Fruit fly (Drosophila melanogaster) whole organism, embryonic: Measurements from ENCODE around the gene tws.

Experiments used
- Antp ChIP-seq: fragments of 200-800 bp; sonication (Bioruptor generic); optimal IDR thresholded peaks from 3 replicates; lab custom pipeline; 2016; ENCODE audit warnings: missing biosample characterization, missing genetic modification characterization
- C15 ChIP-seq: fragments of 200-800 bp; sonication (Bioruptor generic); IDR thresholded peaks from 3 replicates; pipeline ENCODE4 v1.3.6; 2022; ENCODE audit warnings: missing biosample characterization, missing genetic modification characterization
- CG10543 ChIP-seq: fragments of 200-800 bp; sonication (Bioruptor generic); optimal IDR thresholded peaks from 3 replicates; lab custom pipeline; 2017; ENCODE audit warnings: missing biosample characterization, mild to moderate bottlenecking, missing genetic modification characterization, moderate library complexity
- CG10959 ChIP-seq: fragments of 200-800 bp; sonication (Bioruptor generic); IDR thresholded peaks from 2 replicates; pipeline ENCODE4 v1.3.6; 2022; ENCODE audit warnings: missing biosample characterization, missing genetic modification characterization
- CG10979 ChIP-seq: fragments of 200-800 bp; sonication (Bioruptor generic); optimal IDR thresholded peaks from 2 replicates; lab custom pipeline; 2018; ENCODE audit warnings: missing biosample characterization, mild to moderate bottlenecking, missing genetic modification characterization, moderate library complexity
- CG11696 ChIP-seq: fragments of 200-800 bp; sonication (Bioruptor generic); IDR thresholded peaks from 2 replicates; pipeline ENCODE4 v1.3.6; 2022; ENCODE audit warnings: missing biosample characterization, missing genetic modification characterization
- CG12219 ChIP-seq: fragments of 200-800 bp; sonication (Bioruptor generic); optimal IDR thresholded peaks from 3 replicates; lab custom pipeline; 2018; ENCODE audit warnings: missing biosample characterization, mild to moderate bottlenecking, missing genetic modification characterization
- CG13296 ChIP-seq: fragments of 200-800 bp; sonication (Bioruptor generic); optimal IDR thresholded peaks from 3 replicates; lab custom pipeline; 2018; ENCODE audit warnings: missing biosample characterization, mild to moderate bottlenecking, missing genetic modification characterization
- CG14014 ChIP-seq: fragments of 200-800 bp; sonication (Bioruptor generic); IDR thresholded peaks from 2 replicates; pipeline ENCODE4 v1.3.6; 2022; ENCODE audit warnings: missing biosample characterization, missing genetic modification characterization
- CG15269 ChIP-seq: fragments of 200-800 bp; sonication (Bioruptor generic); optimal IDR thresholded peaks from 2 replicates; lab custom pipeline; 2018; ENCODE audit warnings: missing biosample characterization, mild to moderate bottlenecking, missing genetic modification characterization, moderate library complexity
- CG15514 ChIP-seq: fragments of 200-800 bp; sonication (Bioruptor generic); optimal IDR thresholded peaks from 3 replicates; lab custom pipeline; 2017; ENCODE audit warnings: missing biosample characterization, missing genetic modification characterization, mild to moderate bottlenecking, moderate library complexity, missing genetic modification reagents
- CG17912 ChIP-seq: fragments of 200-800 bp; sonication (Bioruptor generic); optimal IDR thresholded peaks from 2 replicates; lab custom pipeline; 2018; ENCODE audit warnings: missing biosample characterization, mild to moderate bottlenecking, missing genetic modification characterization
- CG18599 ChIP-seq: fragments of 200-800 bp; sonication (Bioruptor generic); optimal IDR thresholded peaks from 3 replicates; lab custom pipeline; 2017; ENCODE audit warnings: missing biosample characterization, missing genetic modification characterization, mild to moderate bottlenecking, moderate library complexity, missing genetic modification reagents
- CG32532 ChIP-seq: fragments of 200-800 bp; sonication (Bioruptor generic); IDR thresholded peaks from 2 replicates; pipeline ENCODE4 v1.3.6; 2022; ENCODE audit warnings: missing biosample characterization, missing genetic modification characterization
- CG34376 ChIP-seq: fragments of 200-800 bp; sonication (Bioruptor generic); optimal IDR thresholded peaks from 2 replicates; lab custom pipeline; 2018; ENCODE audit warnings: missing biosample characterization, mild to moderate bottlenecking, missing genetic modification characterization
- CG5180 ChIP-seq: fragments of 200-800 bp; sonication (Bioruptor generic); optimal IDR thresholded peaks from 3 replicates; lab custom pipeline; 2017; ENCODE audit warnings: missing biosample characterization, missing genetic modification characterization, mild to moderate bottlenecking, moderate library complexity, missing genetic modification reagents
- CG6813 ChIP-seq: fragments of 200-800 bp; sonication (Bioruptor generic); optimal IDR thresholded peaks from 2 replicates; lab custom pipeline; 2017; ENCODE audit warnings: missing biosample characterization, missing genetic modification characterization, mild to moderate bottlenecking, moderate library complexity, missing genetic modification reagents
- CG7357 ChIP-seq: fragments of 200-800 bp; sonication (Bioruptor generic); IDR thresholded peaks from 3 replicates; pipeline ENCODE4 v1.3.6; 2022; ENCODE audit warnings: missing biosample characterization, missing genetic modification characterization
- CG8290 ChIP-seq, 3 experiments: fragments of 200-800 bp; sonication (Bioruptor generic); optimal IDR thresholded peaks; 2 replicates each; lab custom pipeline; 2016 to 2019; ENCODE audit warnings: missing biosample characterization in 3 of 3, missing genetic modification characterization in 3 of 3, mild to moderate bottlenecking in 2 of 3, moderate library complexity in 1 of 3
- CG8944 ChIP-seq: fragments of 200-800 bp; sonication (Bioruptor generic); optimal IDR thresholded peaks from 3 replicates; lab custom pipeline; 2016; ENCODE audit warnings: missing biosample characterization, missing genetic modification characterization
- Deaf1 ChIP-seq: fragments of 200-800 bp; optimal IDR thresholded peaks from 3 replicates; lab custom pipeline; 2019; ENCODE audit warnings: missing biosample characterization, mild to moderate bottlenecking, missing genetic modification characterization, moderate library complexity
- Dip2 ChIP-seq: fragments of 200-800 bp; sonication (Bioruptor generic); IDR thresholded peaks from 2 replicates; pipeline ENCODE4 v1.3.6; 2022; ENCODE audit warnings: missing biosample characterization, missing genetic modification characterization
- Dip3 ChIP-seq: fragments of 200-800 bp; sonication (Bioruptor generic); optimal IDR thresholded peaks from 3 replicates; lab custom pipeline; 2016; ENCODE audit warnings: missing biosample characterization, missing genetic modification characterization
- GATAe ChIP-seq: fragments of 200-800 bp; sonication (Bioruptor generic); conservative IDR thresholded peaks from 2 replicates; pipeline ENCODE4 v1.3.6; 2022; ENCODE audit warnings: missing biosample characterization, missing genetic modification characterization
- Hand ChIP-seq: fragments of 200-800 bp; sonication (Bioruptor generic); optimal IDR thresholded peaks from 2 replicates; lab custom pipeline; 2017; ENCODE audit warnings: mild to moderate bottlenecking, missing biosample characterization, missing genetic modification reagents, missing genetic modification characterization
- HmgZ ChIP-seq: fragments of 200-800 bp; sonication (Bioruptor generic); optimal IDR thresholded peaks from 2 replicates; lab custom pipeline; 2018; ENCODE audit warnings: missing biosample characterization, mild to moderate bottlenecking, missing genetic modification characterization
- Hr51 ChIP-seq, 2 experiments: fragments of 200-800 bp; sonication (Bioruptor generic); optimal IDR thresholded peaks; 2 replicates in 1 of 2; 3 replicates in 1 of 2; lab custom pipeline; 2016 to 2018; ENCODE audit warnings: missing biosample characterization in 2 of 2, missing genetic modification characterization in 2 of 2, mild to moderate bottlenecking in 1 of 2, moderate library complexity in 1 of 2
- MBD-R2 ChIP-seq: fragments of 200-800 bp; sonication (Bioruptor generic); IDR thresholded peaks from 2 replicates; pipeline ENCODE4 v1.3.6; 2022; ENCODE audit warnings: missing biosample characterization, missing genetic modification characterization
- Med ChIP-seq: fragments of 200-800 bp; sonication (Bioruptor generic); peaks from one replicate; lab custom pipeline; 2016; ENCODE audit warnings: missing biosample characterization, missing genetic modification characterization, mild to moderate bottlenecking, inconsistent platforms, moderate library complexity
- abd-A ChIP-seq: fragments of 200-800 bp; sonication (Bioruptor generic); optimal IDR thresholded peaks from 3 replicates; lab custom pipeline; 2019; ENCODE audit warnings: missing biosample characterization, mild to moderate bottlenecking, missing genetic modification characterization, moderate library complexity
- caup ChIP-seq: fragments of 200-800 bp; sonication (Bioruptor generic); optimal IDR thresholded peaks from 3 replicates; lab custom pipeline; 2017; ENCODE audit warnings: missing biosample characterization, mild to moderate bottlenecking, missing genetic modification characterization, moderate library complexity; ENCODE audit not compliant: severe bottlenecking
- chinmo ChIP-seq: fragments of 200-800 bp; sonication (Bioruptor generic); IDR thresholded peaks from 4 replicates; pipeline ENCODE4 v1.3.6; 2022; ENCODE audit warnings: missing biosample characterization, missing genetic modification characterization; ENCODE audit not compliant: partially characterized antibody
- chm ChIP-seq: fragments of 200-800 bp; sonication (Bioruptor generic); IDR thresholded peaks from 2 replicates; pipeline ENCODE4 v1.3.6; 2022; ENCODE audit warnings: missing biosample characterization, missing genetic modification characterization
- cwo ChIP-seq: fragments of 200-800 bp; sonication (Bioruptor generic); optimal IDR thresholded peaks from 3 replicates; lab custom pipeline; 2017; ENCODE audit warnings: missing biosample characterization, missing genetic modification characterization, mild to moderate bottlenecking, moderate library complexity, missing genetic modification reagents
- da ChIP-seq: fragments of 200-800 bp; sonication (Bioruptor generic); optimal IDR thresholded peaks from 2 replicates; lab custom pipeline; 2016; ENCODE audit warnings: missing biosample characterization, missing genetic modification characterization
- fd96Cb ChIP-seq: fragments of 200-800 bp; sonication (Bioruptor generic); optimal IDR thresholded peaks from 2 replicates; lab custom pipeline; 2018; ENCODE audit warnings: missing biosample characterization, mild to moderate bottlenecking, missing genetic modification characterization, moderate library complexity
- ftz-f1 ChIP-seq: fragments of 200-800 bp; sonication (Bioruptor generic); optimal IDR thresholded peaks from 2 replicates; lab custom pipeline; 2016; ENCODE audit warnings: missing biosample characterization, missing genetic modification characterization
- gce ChIP-seq: fragments of 200-800 bp; sonication (Bioruptor generic); IDR thresholded peaks from 3 replicates; pipeline ENCODE4 v1.3.6; 2022; ENCODE audit warnings: missing biosample characterization, missing genetic modification characterization
- gro ChIP-seq: fragments of 200-800 bp; sonication (Bioruptor generic); optimal IDR thresholded peaks from 2 replicates; lab custom pipeline; 2016; ENCODE audit warnings: missing biosample characterization, missing genetic modification characterization
- lab ChIP-seq: fragments of 200-800 bp; sonication (Bioruptor generic); optimal IDR thresholded peaks from 3 replicates; lab custom pipeline; 2017; ENCODE audit warnings: missing biosample characterization, missing genetic modification characterization, mild to moderate bottlenecking, moderate library complexity, missing genetic modification reagents
- mirr ChIP-seq: fragments of 200-800 bp; sonication (Bioruptor generic); optimal IDR thresholded peaks from 3 replicates; lab custom pipeline; 2018; ENCODE audit warnings: missing biosample characterization, mild to moderate bottlenecking, missing genetic modification characterization
- pan ChIP-seq, 4 experiments: fragments of >200 bp in 3 of 4; fragments of 200-800 bp in 1 of 4; sonication (Bioruptor generic) in 1 of 4; optimal IDR thresholded peaks in 3 of 4; IDR thresholded peaks in 1 of 4; 2 replicates each; pipeline versions ENCODE4 v1.3.6 to Lab custom; 2017 to 2022; ENCODE audit warnings: missing biosample characterization in 2 of 4, missing genetic modification characterization in 2 of 4, mixed read lengths in 1 of 4
- run ChIP-seq: fragments of 200-800 bp; sonication (Bioruptor generic); optimal IDR thresholded peaks from 3 replicates; lab custom pipeline; 2018; ENCODE audit warnings: missing biosample characterization, mild to moderate bottlenecking, missing genetic modification characterization
- sens-2 ChIP-seq: fragments of 200-800 bp; sonication (Bioruptor generic); IDR thresholded peaks from 2 replicates; pipeline ENCODE4 v1.3.6; 2022; ENCODE audit warnings: missing biosample characterization, missing genetic modification characterization
- sug ChIP-seq: fragments of 200-800 bp; optimal IDR thresholded peaks from 2 replicates; lab custom pipeline; 2019; ENCODE audit warnings: missing biosample characterization, mild to moderate bottlenecking, missing genetic modification characterization, moderate library complexity
- twi ChIP-seq: fragments of 200-800 bp; optimal IDR thresholded peaks from 2 replicates; lab custom pipeline; 2019; ENCODE audit warnings: missing biosample characterization, mild to moderate bottlenecking, missing genetic modification characterization, moderate library complexity
- zfh2 ChIP-seq: fragments of 200-800 bp; sonication (Bioruptor generic); optimal IDR thresholded peaks from 2 replicates; lab custom pipeline; 2016; ENCODE audit warnings: missing biosample characterization, missing genetic modification characterization

Gene tws

dm6 chr3R:10099401-10099848 is 40.1 kb downstream of the tws start (continued):
- TF ChIP-seq Hr51 (GFP tag; optimal IDR thresholded peaks at IDR 0.05; lab: Kevin White, UChicago) (no peak), Deaf1 (peak; percentile 83), CG10543 (GFP tag; lab: Kevin White, UChicago) (peak; percentile 91), fd96Cb (no peak), CG17912 (GFP tag; lab: Kevin White, UChicago) (no peak), CG12219 (GFP tag; lab: Kevin White, UChicago) (peak; percentile 8), run (tag; lab: Kevin White, UChicago) (no peak), Med (GFP tag; lab: Kevin White, UChicago) (peak; percentile 79), CG15269 (peak; percentile 16), mirr (peak; percentile 82), gro (GFP tag; lab: Kevin White, UChicago) (peak; percentile 9), CG7357 (GFP tag; lab: Robert Waterston, UW) (no peak), lab (peak; percentile 73), CG5180 (GFP tag; lab: Kevin White, UChicago) (peak; percentile 31), sens-2 (GFP tag; lab: Robert Waterston, UW) (no peak), GATAe (GFP tag; lab: Robert Waterston, UW) (peak; percentile 77), C15 (GFP tag; lab: Robert Waterston, UW) (0 out of 3 replicates have a peak, but pooled peaks have one; percentile 35), CG8944 (GFP tag; lab: Kevin White, UChicago) (no peak), CG8290 (GFP tag; optimal IDR thresholded peaks at IDR 0.05; lab: Kevin White, UChicago) (no peak), CG8290 (tag; optimal IDR thresholded peaks at IDR 0.05; lab: Kevin White, UChicago) (peak in 1 of 2 experiments; percentile 46), chinmo (GFP tag; lab: Robert Waterston, UW) (0 out of 4 replicates have a peak, but pooled peaks have one; percentile 53), caup (peak; percentile 10), Hand (GFP tag; lab: Kevin White, UChicago) (peak; percentile 19), da (GFP tag; lab: Kevin White, UChicago) (no peak), abd-A (tag; lab: Kevin White, UChicago) (no peak), CG32532 (GFP tag; lab: Robert Waterston, UW) (0 out of 2 replicates have a peak, but pooled peaks have one; percentile 24), ftz-f1 (peak; percentile 36), cwo (GFP tag; lab: Kevin White, UChicago) (peak; percentile 74), CG10959 (GFP tag; lab: Robert Waterston, UW) (no peak), Antp (GFP tag; lab: Kevin White, UChicago) (no peak), CG18599 (GFP tag; lab: Kevin White, UChicago) (peak; percentile 32), Dip2 (no peak), CG15514 (GFP tag; lab: Kevin White, UChicago) (peak; percentile 20), sug (peak; percentile 92), CG6813 (GFP tag; lab: Kevin White, UChicago) (peak; percentile 33), CG13296 (GFP tag; lab: Kevin White, UChicago) (peak; percentile 34), HmgZ (tag; lab: Kevin White, UChicago) (peak; percentile 60), Dip3 (GFP tag; lab: Kevin White, UChicago) (no peak), CG11696 (GFP tag; lab: Robert Waterston, UW) (peak; percentile 67), twi (tag; lab: Kevin White, UChicago) (peak; percentile 23), CG34376 (peak; percentile 90), zfh2 (no peak), MBD-R2 (GFP tag; lab: Robert Waterston, UW) (peak; percentile 17; the same call in 1 of the 2 replicates), gce (0 out of 3 replicates have a peak, but pooled peaks have one; percentile 11), chm (peak; percentile 62; the same call in 1 of the 2 replicates), CG14014 (0 out of 2 replicates have a peak, but pooled peaks have one; percentile 43), pan (optimal IDR thresholded peaks at IDR 0.05; lab: Kevin White, UChicago) (no peak), pan (GFP tag; optimal IDR thresholded peaks at IDR 0.05 in 1 of 2, IDR thresholded peaks at IDR 0.05 in 1 of 2) (peak in 1 of 2 experiments; percentile 16), CG10979 (no peak)
